Worm (Caenorhabditis elegans) whole organism, L3 larva: ENCODE data around the gene fbxc-49.

Experiments
- ama-1 ChIP-seq: fragments of 150-350 bp; optimal IDR thresholded peaks from 2 replicates; lab custom pipeline; 2018
- mdl-1 ChIP-seq: fragments of 150-350 bp; optimal IDR thresholded peaks from 2 replicates; lab custom pipeline; 2014; ENCODE audit warnings: missing biosample characterization, missing genetic modification characterization
- nhr-28 ChIP-seq: fragments of 150-350 bp; optimal IDR thresholded peaks from 2 replicates; lab custom pipeline; 2014; ENCODE audit warnings: missing biosample characterization, missing genetic modification characterization
- pqm-1 ChIP-seq: fragments of 150-350 bp; optimal IDR thresholded peaks from 2 replicates; lab custom pipeline; 2017; ENCODE audit warnings: missing biosample characterization, missing genetic modification characterization, inconsistent platforms
- unc-62 ChIP-seq: fragments of 150-350 bp; sonication (generic microtip); optimal IDR thresholded peaks from 4 replicates; lab custom pipeline; 2014; ENCODE audit warnings: missing biosample characterization, missing genetic modification reagents, missing genetic modification characterization
- ztf-11 ChIP-seq: fragments of 150-350 bp; optimal IDR thresholded peaks from 2 replicates; lab custom pipeline; 2014; ENCODE audit warnings: missing biosample characterization, missing genetic modification characterization
- ztf-4 ChIP-seq: fragments of 150-350 bp; optimal IDR thresholded peaks from 2 replicates; lab custom pipeline; 2014; ENCODE audit warnings: missing biosample characterization, missing genetic modification characterization

ce11 chrII:2093456-2093926 lies 9.6 kb downstream of the fbxc-49 start, which contains the start of gene fbxb-37:
- TF ChIP-seq pqm-1 (tag; lab: Kevin White, UChicago): no peak
- TF ChIP-seq ama-1 (lab: Kevin White, UChicago): no peak
- TF ChIP-seq nhr-28: no peak
- TF ChIP-seq ztf-4 (tag; lab: Kevin White, UChicago): no peak
- TF ChIP-seq unc-62: no peak
- no peak for TF ChIP-seq mdl-1
- no peak for TF ChIP-seq ztf-11 (tag; lab: Kevin White, UChicago)
